Fruit fly (Drosophila melanogaster): ENCODE results near the gene RhoGAP92B.

Gene RhoGAP92B

dm6 chr3R:19895305-19895704 is 9.7 kb upstream of the RhoGAP92B start:
- TF ChIP-seq CG7101 (tag; optimal IDR thresholded peaks at IDR 0.05) (no peak), CG14711 (tag; optimal IDR thresholded peaks at IDR 0.05) (no peak), bab1 (GFP tag; optimal IDR thresholded peaks at IDR 0.05) (no peak), Crg-1 (GFP tag; optimal IDR thresholded peaks at IDR 0.05) (no peak), CG1620 (GFP tag; optimal IDR thresholded peaks at IDR 0.05) (no peak), ovo (GFP tag; optimal IDR thresholded peaks at IDR 0.05) (no peak), CG5204 (GFP tag; optimal IDR thresholded peaks at IDR 0.05) (no peak), CG7045 (GFP tag; optimal IDR thresholded peaks at IDR 0.05) (no peak), cnc (optimal IDR thresholded peaks at IDR 0.05) (no peak), CG11617 (GFP tag; optimal IDR thresholded peaks at IDR 0.05) (no peak), Mnt (GFP tag; optimal IDR thresholded peaks at IDR 0.05) (no peak), cic (GFP tag; optimal IDR thresholded peaks at IDR 0.05) (no peak), CG33017 (tag; optimal IDR thresholded peaks at IDR 0.05) (no peak), tj (GFP tag; optimal IDR thresholded peaks at IDR 0.05) (no peak), toe (GFP tag; optimal IDR thresholded peaks at IDR 0.05) (no peak)

- TF ChIP-seq pad (GFP tag; optimal IDR thresholded peaks at IDR 0.05) (no peak), Crg-1 (GFP tag; optimal IDR thresholded peaks at IDR 0.05) (no peak), CG7101 (tag; optimal IDR thresholded peaks at IDR 0.05) (no peak), CG11617 (GFP tag; optimal IDR thresholded peaks at IDR 0.05) (no peak), Hr96 (GFP tag; optimal IDR thresholded peaks at IDR 0.05) (no peak), bab1 (GFP tag; optimal IDR thresholded peaks at IDR 0.05) (no peak), CG7045 (GFP tag; optimal IDR thresholded peaks at IDR 0.05) (no peak), cnc (optimal IDR thresholded peaks at IDR 0.05) (no peak), cic (GFP tag; optimal IDR thresholded peaks at IDR 0.05) (no peak), CG14711 (tag; optimal IDR thresholded peaks at IDR 0.05) (no peak), toe (GFP tag; optimal IDR thresholded peaks at IDR 0.05) (no peak), CG12768 (GFP tag; optimal IDR thresholded peaks at IDR 0.05) (no peak), ovo (GFP tag; optimal IDR thresholded peaks at IDR 0.05) (no peak), CG5204 (GFP tag; optimal IDR thresholded peaks at IDR 0.05) (no peak), kay (GFP tag; ENCODE audit: borderline replicate concordance) (no peak), CG33017 (tag; optimal IDR thresholded peaks at IDR 0.05) (no peak), CG1620 (GFP tag; optimal IDR thresholded peaks at IDR 0.05) (no peak), tj (GFP tag; optimal IDR thresholded peaks at IDR 0.05) (no peak)
These were observed 3.2 kb upstream of the RhoGAP92B start for dm6 chr3R:19901742-19902141.

DNA sequence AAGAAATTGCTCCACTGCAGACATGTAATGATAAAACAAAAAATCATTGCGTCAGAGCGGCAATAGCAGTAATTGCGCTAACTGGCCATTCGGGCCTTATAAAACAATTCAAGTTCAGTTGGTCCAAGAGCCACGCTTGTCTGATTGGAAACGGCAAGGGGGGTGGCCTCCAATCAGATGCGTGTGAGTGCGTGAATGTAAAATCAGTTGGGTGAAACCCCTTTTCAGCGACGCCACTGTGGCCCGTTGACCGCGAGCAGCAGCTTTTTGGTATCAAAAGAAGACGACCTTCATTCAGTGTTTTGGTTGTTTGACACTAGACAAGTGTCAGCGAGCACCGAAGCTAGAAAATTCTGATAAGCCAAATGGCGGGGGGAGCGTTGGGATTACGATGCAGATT is 2.6 kb upstream of the RhoGAP92B start:
- TF ChIP-seq Clk (GFP tag; optimal IDR thresholded peaks at IDR 0.05) (no peak), cnc (optimal IDR thresholded peaks at IDR 0.05) (no peak)

- TF ChIP-seq cic (GFP tag; optimal IDR thresholded peaks at IDR 0.05) (peak; percentile 37), Clk (GFP tag; optimal IDR thresholded peaks at IDR 0.05) (no peak), CG12768 (GFP tag; optimal IDR thresholded peaks at IDR 0.05) (no peak), bab1 (GFP tag; optimal IDR thresholded peaks at IDR 0.05) (peak; percentile 68), CG11617 (GFP tag; optimal IDR thresholded peaks at IDR 0.05) (peak; percentile 12), pad (GFP tag; optimal IDR thresholded peaks at IDR 0.05) (peak; percentile 29), tj (GFP tag; optimal IDR thresholded peaks at IDR 0.05) (peak; percentile 64), Mnt (GFP tag; optimal IDR thresholded peaks at IDR 0.05) (peak; percentile 82), ovo (GFP tag; optimal IDR thresholded peaks at IDR 0.05) (no peak)
These were observed 1.8 kb upstream of the RhoGAP92B start, which contains the start of gene ClpX for dm6 chr3R:19902926-19903739. ClpX (minus strand) TSS chr3R:19903689.

DNA sequence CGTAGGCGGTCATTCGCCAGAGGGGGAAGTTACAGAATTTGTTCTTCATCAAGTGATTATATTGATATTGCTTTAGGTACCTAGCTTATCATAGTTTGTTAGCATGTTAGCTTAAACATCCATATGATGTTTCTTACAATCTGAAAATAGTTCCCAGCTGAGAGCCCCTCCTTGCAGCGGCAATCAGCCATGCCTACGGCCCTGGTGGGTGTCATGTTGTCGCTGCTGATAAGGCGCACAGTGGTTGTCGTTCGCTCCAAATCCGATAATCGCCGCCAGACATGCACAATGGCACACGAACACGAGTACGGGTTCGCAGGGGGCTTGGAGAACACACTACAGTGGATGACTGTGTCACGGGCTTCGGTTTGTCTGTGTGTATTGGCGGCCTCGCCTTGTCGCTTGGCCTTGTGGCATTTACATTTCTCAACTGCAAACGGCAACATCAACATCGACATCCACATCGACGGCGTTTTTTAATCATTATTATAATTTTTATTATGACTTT is 1.0 kb downstream of the RhoGAP92B start:
- TF ChIP-seq tj (GFP tag; optimal IDR thresholded peaks at IDR 0.05) (peak; percentile 62), CG1620 (GFP tag; optimal IDR thresholded peaks at IDR 0.05) (peak; percentile 67), Clk (GFP tag; optimal IDR thresholded peaks at IDR 0.05) (peak; percentile 66), CG14711 (tag; optimal IDR thresholded peaks at IDR 0.05) (peak; percentile 75), kay (GFP tag; ENCODE audit: borderline replicate concordance) (no peak), Mnt (GFP tag; optimal IDR thresholded peaks at IDR 0.05) (peak; percentile 78), pad (GFP tag; optimal IDR thresholded peaks at IDR 0.05) (peak; percentile 53), bab1 (GFP tag; optimal IDR thresholded peaks at IDR 0.05) (peak; percentile 38), cnc (optimal IDR thresholded peaks at IDR 0.05) (no peak), CG12768 (GFP tag; optimal IDR thresholded peaks at IDR 0.05) (peak; percentile 87), CG11617 (GFP tag; optimal IDR thresholded peaks at IDR 0.05) (peak; percentile 85), CG5204 (GFP tag; optimal IDR thresholded peaks at IDR 0.05) (peak; percentile 85), cic (GFP tag; optimal IDR thresholded peaks at IDR 0.05) (peak; percentile 73), Crg-1 (GFP tag; optimal IDR thresholded peaks at IDR 0.05) (peak; percentile 59), CG7101 (tag; optimal IDR thresholded peaks at IDR 0.05) (peak; percentile 88), CG33017 (tag; optimal IDR thresholded peaks at IDR 0.05) (peak; percentile 91), Hr96 (GFP tag; optimal IDR thresholded peaks at IDR 0.05) (peak; percentile 73), ovo (GFP tag; optimal IDR thresholded peaks at IDR 0.05) (peak; percentile 51), CG7045 (GFP tag; optimal IDR thresholded peaks at IDR 0.05) (peak; percentile 70), toe (GFP tag; optimal IDR thresholded peaks at IDR 0.05) (peak; percentile 24)

- no peak for TF ChIP-seq CG12768 (GFP tag; optimal IDR thresholded peaks at IDR 0.05)
- peak; percentile 20 for TF ChIP-seq CG33017 (tag; optimal IDR thresholded peaks at IDR 0.05)
- peak; percentile 13 for TF ChIP-seq Crg-1 (GFP tag; optimal IDR thresholded peaks at IDR 0.05)
- TF ChIP-seq Mnt (GFP tag; optimal IDR thresholded peaks at IDR 0.05): peak; percentile 20
- peak; percentile 14 for TF ChIP-seq pad (GFP tag; optimal IDR thresholded peaks at IDR 0.05)
- no peak for TF ChIP-seq Clk (GFP tag; optimal IDR thresholded peaks at IDR 0.05)
- no peak for TF ChIP-seq CG5204 (GFP tag; optimal IDR thresholded peaks at IDR 0.05)
- no peak for TF ChIP-seq CG7045 (GFP tag; optimal IDR thresholded peaks at IDR 0.05)
- no peak for TF ChIP-seq bab1 (GFP tag; optimal IDR thresholded peaks at IDR 0.05)
- TF ChIP-seq CG11617 (GFP tag; optimal IDR thresholded peaks at IDR 0.05): peak; percentile 29
- no peak for TF ChIP-seq toe (GFP tag; optimal IDR thresholded peaks at IDR 0.05)
- peak; percentile 1 for TF ChIP-seq CG1620 (GFP tag; optimal IDR thresholded peaks at IDR 0.05)
- TF ChIP-seq CG7101 (tag; optimal IDR thresholded peaks at IDR 0.05): peak; percentile 22
- TF ChIP-seq cic (GFP tag; optimal IDR thresholded peaks at IDR 0.05): peak; percentile 87
- TF ChIP-seq kay (GFP tag; ENCODE audit: borderline replicate concordance): peak; percentile 85
These were observed 3.9 kb downstream of the RhoGAP92B start for dm6 chr3R:19908863-19909343.
